Fruit fly (Drosophila melanogaster) whole organism, embryonic: Measurements from ENCODE around the gene CG6040.

ENCODE experiments used
- Ada2b ChIP-seq: fragments of 200-800 bp; sonication (Bioruptor generic); IDR thresholded peaks from 2 replicates; pipeline ENCODE4 v1.3.6; 2022; ENCODE audit warnings: missing biosample characterization, missing genetic modification characterization
- CG17568 ChIP-seq: fragments of 200-800 bp; sonication (Bioruptor generic); optimal IDR thresholded peaks from 2 replicates; lab custom pipeline; 2018; ENCODE audit warnings: missing biosample characterization, mild to moderate bottlenecking, missing genetic modification characterization, moderate library complexity
- CG1832 ChIP-seq: fragments of 200-800 bp; sonication (Bioruptor generic); optimal IDR thresholded peaks from 2 replicates; lab custom pipeline; 2017; ENCODE audit warnings: missing biosample characterization, mild to moderate bottlenecking, missing genetic modification characterization, inconsistent platforms
- CG4360 ChIP-seq: fragments of 200-800 bp; sonication (Bioruptor generic); IDR thresholded peaks from 2 replicates; pipeline ENCODE4 v1.3.6; 2022; ENCODE audit warnings: missing biosample characterization, missing genetic modification characterization
- CG43689 ChIP-seq: fragments of 200-800 bp; sonication (Bioruptor generic); IDR thresholded peaks from 2 replicates; pipeline ENCODE4 v1.3.6; 2022; ENCODE audit warnings: missing biosample characterization, missing genetic modification characterization
- pan ChIP-seq, 4 experiments: fragments of >200 bp in 3 of 4; fragments of 200-800 bp in 1 of 4; sonication (Bioruptor generic) in 1 of 4; optimal IDR thresholded peaks in 3 of 4; IDR thresholded peaks in 1 of 4; 2 replicates each; pipeline versions ENCODE4 v1.3.6 to Lab custom; 2017 to 2022; ENCODE audit warnings: missing biosample characterization in 2 of 4, missing genetic modification characterization in 2 of 4, mixed read lengths in 1 of 4
- sc ChIP-seq, 3 experiments: fragments of >200 bp in 2 of 3; fragments of 200-800 bp in 1 of 3; sonication (Bioruptor generic) in 1 of 3; optimal IDR thresholded peaks; 2 replicates in 2 of 3; 3 replicates in 1 of 3; lab custom pipeline; 2017; ENCODE audit warnings: mild to moderate bottlenecking in 1 of 3, missing biosample characterization in 1 of 3, missing genetic modification characterization in 1 of 3, missing genetic modification reagents in 1 of 3
- slou ChIP-seq: fragments of 200-800 bp; sonication (Bioruptor generic); optimal IDR thresholded peaks from 3 replicates; lab custom pipeline; 2016; ENCODE audit warnings: missing biosample characterization, missing genetic modification characterization

- TF ChIP-seq CG4360 (GFP tag; lab: Robert Waterston, UW), result peak; percentile 76
- no peak for TF ChIP-seq sc (optimal IDR thresholded peaks at IDR 0.05; lab: Kevin White, UChicago)
- no peak for TF ChIP-seq sc (GFP tag; optimal IDR thresholded peaks at IDR 0.05; lab: Kevin White, UChicago)
- TF ChIP-seq pan (optimal IDR thresholded peaks at IDR 0.05; lab: Kevin White, UChicago), result no peak
- no peak for TF ChIP-seq pan (GFP tag; optimal IDR thresholded peaks at IDR 0.05 in 1 of 2, IDR thresholded peaks at IDR 0.05 in 1 of 2)
- no peak for TF ChIP-seq CG43689
- peak; percentile 27 for TF ChIP-seq CG1832 (GFP tag; lab: Kevin White, UChicago)
- TF ChIP-seq Ada2b (GFP tag; lab: Robert Waterston, UW), result no peak
- peak; percentile 46 for TF ChIP-seq CG17568
- TF ChIP-seq slou (GFP tag; lab: Kevin White, UChicago), result no peak
Measured at dm6 chr3R:19163972-19164819, 67.4 kb downstream of the CG6040 start, which contains the start of gene sqz.
